Worm (Caenorhabditis elegans) whole organism, L4/young adult: ENCODE results near the gene F32D8.15.
A peak's percentile ranks its signal among the peaks of the same experiment; 100 is the strongest.

ENCODE experiments used
- W03F9.2 ChIP-seq: fragments of 150-350 bp; optimal IDR thresholded peaks from 2 replicates; lab custom pipeline; 2014; ENCODE audit warnings: missing biosample characterization, missing genetic modification characterization
- dao-5 ChIP-seq: sonication (generic microtip); optimal IDR thresholded peaks from 2 replicates; lab custom pipeline; 2016; ENCODE audit warnings: missing genotype, missing genetic modification characterization, moderate library complexity, missing compliant biosample characterization
- him-1 ChIP-seq: sonication (generic microtip); optimal IDR thresholded peaks from 2 replicates; lab custom pipeline; 2016; ENCODE audit warnings: missing genotype, missing genetic modification reagents, missing genetic modification characterization, missing compliant biosample characterization

Gene F32D8.15

DNA sequence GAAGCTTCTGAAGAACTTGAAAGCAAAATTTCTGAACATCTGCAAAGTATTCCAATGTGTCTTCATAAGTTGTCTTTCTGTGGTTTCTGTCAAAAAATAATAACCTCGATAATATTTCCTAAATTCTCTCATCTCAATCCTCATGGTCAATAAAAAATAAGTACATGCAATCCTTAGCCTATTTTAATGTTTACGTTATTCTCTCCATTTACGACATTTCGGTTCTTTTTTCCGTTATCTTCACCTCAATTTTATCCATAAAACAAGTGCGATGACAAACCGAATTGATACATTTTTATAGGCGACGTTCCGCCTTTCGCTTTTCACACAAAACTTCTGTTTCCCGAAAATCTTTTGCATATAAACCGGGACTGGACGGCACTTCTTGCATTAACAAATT, 45.7 kb downstream of the F32D8.15 start, which contains the start of gene col-153:
col-153 (plus strand) TSS at position 301 of the 400 bp plus-strand sequence.
- TF ChIP-seq him-1 (tag; lab: Kevin White, UChicago) = no peak
- no peak for TF ChIP-seq W03F9.2 (tag; lab: Kevin White, UChicago)
- no peak for TF ChIP-seq dao-5 (tag; lab: Kevin White, UChicago)

DNA sequence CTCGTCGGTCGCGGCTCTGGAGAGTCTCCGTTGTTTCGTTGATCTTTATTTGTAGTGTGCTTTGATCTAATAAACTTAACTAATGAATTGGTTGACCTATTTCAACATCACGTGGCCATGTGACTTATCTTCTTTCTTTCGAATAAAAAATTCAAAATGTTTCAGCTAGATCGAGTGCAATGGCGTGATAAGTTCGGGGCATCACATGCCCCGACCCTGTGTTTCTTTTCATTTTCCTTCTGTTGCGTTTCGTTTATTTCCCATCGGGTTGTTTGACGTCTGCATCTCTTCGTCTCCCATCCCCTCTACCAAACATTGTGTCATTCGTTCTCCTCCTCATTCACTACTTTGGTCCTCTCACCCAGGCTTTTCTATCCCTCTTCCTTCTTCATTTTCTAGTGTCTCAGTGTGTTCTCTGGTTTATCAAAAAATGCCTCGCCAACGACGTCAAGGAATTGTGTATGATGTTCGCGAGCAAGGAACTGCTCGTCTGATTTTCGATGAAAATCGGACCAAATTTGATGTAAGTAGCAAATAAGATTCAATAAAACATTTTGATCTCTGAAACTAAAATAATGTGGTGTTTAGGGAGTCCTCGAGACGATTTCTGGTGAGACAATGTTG, 47.9 kb downstream of the F32D8.15 start, which contains the start of gene F17C11.4:
F17C11.4 (plus strand) TSS at position 206 of the 624 bp plus-strand sequence.
- no peak for TF ChIP-seq dao-5 (tag; lab: Kevin White, UChicago)
- TF ChIP-seq W03F9.2 (tag; lab: Kevin White, UChicago) = peak; percentile 62

DNA sequence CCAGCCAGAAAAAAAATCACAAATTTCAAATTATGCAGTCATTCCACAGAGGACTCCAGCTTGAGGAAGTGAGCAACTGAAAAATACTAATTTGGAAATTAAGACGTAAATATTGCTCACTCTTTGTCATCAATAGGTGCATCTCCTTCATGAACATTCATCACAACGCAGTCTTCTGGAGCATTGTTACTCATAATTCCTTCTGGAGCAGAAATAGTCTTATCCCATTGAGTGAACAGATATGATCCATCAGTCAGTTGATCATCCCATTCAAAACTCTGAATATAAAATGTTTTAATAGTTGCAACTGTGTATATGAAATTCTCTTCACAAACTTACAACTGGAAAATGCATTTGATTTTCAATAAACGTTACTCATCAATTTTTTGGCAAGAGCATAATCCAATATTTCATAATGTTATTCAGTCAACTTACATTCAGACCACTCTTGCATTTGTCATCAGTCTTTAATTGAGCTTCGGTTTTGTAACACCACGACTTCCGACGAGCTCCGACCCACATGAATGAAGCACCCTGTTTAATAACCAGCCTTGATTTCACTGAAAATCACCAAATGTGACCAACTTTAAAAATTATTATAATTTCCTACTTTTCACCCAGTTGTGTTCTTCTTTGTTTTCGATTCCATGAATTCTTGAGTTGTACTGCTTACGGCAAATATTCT, 49.8 kb downstream of the F32D8.15 start:
- TF ChIP-seq W03F9.2 (tag; lab: Kevin White, UChicago) = no peak
- TF ChIP-seq dao-5 (tag; lab: Kevin White, UChicago) = no peak
- no peak for TF ChIP-seq him-1 (tag; lab: Kevin White, UChicago)

DNA sequence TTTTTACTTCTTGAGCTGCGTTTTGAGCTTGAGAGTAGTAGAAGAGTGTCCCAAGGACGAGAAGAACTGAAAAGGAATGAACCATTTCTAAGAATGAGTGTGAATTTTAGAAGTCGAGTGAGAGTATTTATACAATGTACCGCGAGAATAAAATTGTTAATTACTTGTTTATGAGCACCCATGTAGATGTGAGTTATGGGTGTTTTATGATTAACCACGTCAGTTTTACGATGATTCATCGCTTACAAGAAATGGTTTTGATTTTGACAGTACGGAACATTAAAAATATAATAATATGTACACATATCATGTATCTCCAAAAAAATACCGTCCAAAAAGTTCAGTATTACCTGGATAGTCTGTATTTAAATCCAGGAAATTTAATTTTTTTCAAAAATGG, 50.5 kb downstream of the F32D8.15 start, which contains the start of gene clec-221:
clec-221 (minus strand) TSS at position 101 of the 400 bp plus-strand sequence.
- TF ChIP-seq him-1 (tag; lab: Kevin White, UChicago) (no peak), W03F9.2 (tag; lab: Kevin White, UChicago) (no peak), dao-5 (tag; lab: Kevin White, UChicago) (no peak)

DNA sequence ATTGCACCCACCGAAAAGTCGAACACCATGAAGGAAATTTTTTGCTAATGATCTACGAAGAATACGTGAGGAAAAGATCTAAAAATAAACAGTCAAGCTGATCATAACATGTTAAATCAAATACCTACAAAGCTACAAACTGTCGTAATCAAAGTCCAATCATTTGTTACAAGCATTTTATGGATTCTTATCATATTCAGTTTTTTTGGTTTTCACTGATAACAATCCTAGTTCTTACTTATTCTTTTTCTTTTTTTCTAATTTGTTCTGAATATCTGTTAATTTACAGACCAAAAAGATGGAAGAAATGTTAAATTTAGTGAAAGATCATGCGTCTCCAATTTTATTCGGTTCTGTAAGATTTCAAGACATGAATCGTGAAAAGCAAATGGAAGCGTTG, 51.0 kb downstream of the F32D8.15 start, which contains the start of gene F17C11.6:
F17C11.6 (plus strand) TSS at position 290 of the 400 bp plus-strand sequence.
- TF ChIP-seq W03F9.2 (tag; lab: Kevin White, UChicago) (no peak), him-1 (tag; lab: Kevin White, UChicago) (no peak), dao-5 (tag; lab: Kevin White, UChicago) (no peak)

DNA sequence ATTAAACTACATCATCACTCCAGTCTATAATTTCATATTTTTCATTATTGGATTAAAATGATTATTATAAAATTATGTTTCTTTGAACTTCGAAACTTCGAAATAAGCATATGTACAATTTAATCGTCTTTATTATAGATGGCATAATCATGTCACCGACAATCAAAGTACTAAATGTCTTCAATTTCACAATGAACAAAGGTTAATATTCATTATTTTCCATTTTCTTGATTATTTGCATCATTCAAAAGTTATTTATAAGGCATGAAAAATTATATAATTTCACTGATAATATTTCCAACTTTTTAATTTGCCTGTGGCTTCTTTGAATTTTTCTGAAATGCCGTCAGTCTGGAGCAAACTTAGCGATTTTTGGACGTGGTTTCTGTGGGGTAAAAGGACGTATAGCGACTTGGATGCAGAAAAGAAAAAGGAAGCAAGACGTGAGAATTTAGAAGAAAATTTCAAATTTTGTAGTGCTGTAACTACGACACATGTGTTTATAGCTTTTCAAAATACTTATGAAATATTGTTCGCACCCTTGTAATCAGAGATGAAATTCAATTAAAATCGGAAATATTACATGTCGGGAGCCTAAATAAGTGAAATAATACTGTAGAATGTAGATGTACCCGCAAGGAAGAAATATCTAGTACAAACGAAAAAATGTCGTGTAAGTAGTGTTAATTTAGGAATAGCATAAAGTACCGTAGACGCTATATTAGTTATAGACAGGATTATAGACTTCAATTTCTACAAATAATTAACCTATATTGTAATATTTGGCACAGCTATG, 52.0 kb downstream of the F32D8.15 start, which contains the start of gene F17C11.13:
F17C11.13 (plus strand) TSS at position 243 of the 796 bp plus-strand sequence.
- TF ChIP-seq W03F9.2 (tag; lab: Kevin White, UChicago) = no peak
- TF ChIP-seq him-1 (tag; lab: Kevin White, UChicago) = no peak
- TF ChIP-seq dao-5 (tag; lab: Kevin White, UChicago) = no peak
